Worm (Caenorhabditis elegans): Measurements from ENCODE around the gene C05C12.6.

C05C12.6 gene

ce11 chrIV:11226545-11226944, 14.7 kb downstream of the C05C12.6 start:
- TF ChIP-seq hmg-20 (GFP tag; IDR thresholded peaks at IDR 0.05) (no peak), egl-18 (GFP tag; IDR thresholded peaks at IDR 0.05) (no peak), K12H6.12 (tag; optimal IDR thresholded peaks at IDR 0.05) (no peak), tlf-1 (GFP tag; optimal IDR thresholded peaks at IDR 0.05) (no peak), B0336.3 (GFP tag; IDR thresholded peaks at IDR 0.05) (no peak)

- TF ChIP-seq cebp-2 (GFP tag; IDR thresholded peaks at IDR 0.05) (0 out of 2 replicates have a peak, but pooled peaks have one; percentile 5), egrh-3 (GFP tag; IDR thresholded peaks at IDR 0.05) (peak; percentile 96)
Observed at ce11 chrIV:11225715-11226475, 15.4 kb downstream of the C05C12.6 start.

- no peak for TF ChIP-seq ztf-18 (tag; optimal IDR thresholded peaks at IDR 0.05)
- TF ChIP-seq ceh-100 (GFP tag; IDR thresholded peaks at IDR 0.05) = no peak
- no peak for TF ChIP-seq F57C9.4 (tag; optimal IDR thresholded peaks at IDR 0.05)
- no peak for TF ChIP-seq Y95B8A.8 (GFP tag; IDR thresholded peaks at IDR 0.05)
- no peak for TF ChIP-seq Y79H2A.3 (GFP tag; conservative IDR thresholded peaks at IDR 0.05)
- no peak for TF ChIP-seq egrh-3 (GFP tag; IDR thresholded peaks at IDR 0.05)
- TF ChIP-seq nhr-27 (tag; optimal IDR thresholded peaks at IDR 0.05) = no peak
- no peak for TF ChIP-seq attf-3 (GFP tag; conservative IDR thresholded peaks at IDR 0.05)
- TF ChIP-seq ceh-91 (GFP tag; IDR thresholded peaks at IDR 0.05) = no peak
- TF ChIP-seq snpc-1.3 (tag; optimal IDR thresholded peaks at IDR 0.05; ENCODE audit: insufficient read depth) = no peak
- no peak for TF ChIP-seq ccch-3 (GFP tag; optimal IDR thresholded peaks at IDR 0.05)
- TF ChIP-seq unc-62 (GFP tag; optimal IDR thresholded peaks at IDR 0.05) = no peak
- TF ChIP-seq lin-40 (tag; optimal IDR thresholded peaks at IDR 0.05) = no peak
- TF ChIP-seq hsf-1 (GFP tag; IDR thresholded peaks at IDR 0.05) = no peak
Observed at ce11 chrIV:11225206-11225605, 16.1 kb downstream of the C05C12.6 start, which contains the start of gene col-125. Gene col-125 (plus strand): TSS chrIV:11225506.

DNA sequence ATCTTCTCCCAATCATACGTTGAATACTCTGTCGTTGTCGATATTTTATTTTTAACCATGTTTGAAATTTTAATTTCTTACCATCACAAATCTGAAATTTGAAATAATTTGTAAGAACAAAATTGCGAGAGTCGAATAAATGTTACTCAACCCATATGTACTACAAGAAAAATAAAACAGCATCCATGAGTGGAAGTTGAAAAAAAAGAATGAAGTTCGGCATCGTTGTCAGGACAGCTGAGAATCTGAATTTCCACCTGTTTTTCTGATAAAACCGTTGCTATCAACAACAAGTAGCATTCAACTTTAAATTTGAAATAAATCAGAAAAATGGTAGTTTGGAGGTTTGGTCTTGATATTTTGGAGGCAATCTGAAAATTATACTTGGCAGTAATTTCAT, 17.4 kb downstream of the C05C12.6 start, which contains the start of gene C29F4.3:
Gene C29F4.3 (minus strand): TSS at position 101 of the 400 bp plus-strand sequence.
- no peak for TF ChIP-seq nhr-27 (tag; optimal IDR thresholded peaks at IDR 0.05)
- TF ChIP-seq efl-1 (GFP tag; optimal IDR thresholded peaks at IDR 0.05) = no peak
- no peak for TF ChIP-seq madf-8 (GFP tag; conservative IDR thresholded peaks at IDR 0.05)
- no peak for TF ChIP-seq B0336.3 (GFP tag; IDR thresholded peaks at IDR 0.05)
- TF ChIP-seq somi-1 (GFP tag; optimal IDR thresholded peaks at IDR 0.05) = no peak
- no peak for TF ChIP-seq F22D6.2 (tag; optimal IDR thresholded peaks at IDR 0.05)
- TF ChIP-seq K12H6.12 (tag; optimal IDR thresholded peaks at IDR 0.05) = no peak
- no peak for TF ChIP-seq Y79H2A.3 (GFP tag; conservative IDR thresholded peaks at IDR 0.05)
- no peak for TF ChIP-seq madf-10 (tag; optimal IDR thresholded peaks at IDR 0.05)
- TF ChIP-seq zim-3 (tag; optimal IDR thresholded peaks at IDR 0.05) = no peak
- TF ChIP-seq dox-1 (GFP tag; IDR thresholded peaks at IDR 0.05) = no peak

DNA sequence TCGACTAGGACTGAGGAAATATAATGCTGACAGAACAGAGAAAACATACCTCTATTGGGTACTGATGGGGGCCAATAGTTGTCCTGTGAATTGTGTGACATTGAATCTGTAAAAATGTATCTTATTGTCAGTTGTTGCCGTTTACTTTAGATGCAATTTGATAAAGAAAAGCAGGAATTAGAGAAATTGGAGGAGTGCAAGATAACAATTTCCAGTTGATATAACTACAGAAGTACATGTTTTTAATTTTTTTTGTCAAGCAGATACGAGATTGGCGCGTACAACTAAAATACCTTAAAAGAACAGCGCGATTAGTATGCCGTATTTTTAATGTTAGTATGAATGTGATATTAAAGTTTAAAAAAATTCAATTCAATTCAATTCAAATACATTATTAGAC, 23.2 kb downstream of the C05C12.6 start, which contains the start of gene zip-6:
Gene zip-6 (minus strand): TSS at position 101 of the 400 bp plus-strand sequence.
- no peak for TF ChIP-seq ztf-28 (GFP tag; IDR thresholded peaks at IDR 0.05)

ce11 chrIV:11212978-11213377, 28.3 kb downstream of the C05C12.6 start:
- TF ChIP-seq B0019.2 (GFP tag; conservative IDR thresholded peaks at IDR 0.05) (no peak), sea-2 (GFP tag; IDR thresholded peaks at IDR 0.05) (no peak), pha-4 (tag; optimal IDR thresholded peaks at IDR 0.05) (no peak), tbp1 (GFP tag; optimal IDR thresholded peaks at IDR 0.05) (no peak), somi-1 (GFP tag; optimal IDR thresholded peaks at IDR 0.05) (no peak), rec-8 (tag; optimal IDR thresholded peaks at IDR 0.05) (no peak), lir-1 (GFP tag; conservative IDR thresholded peaks at IDR 0.05) (no peak)
